Worm (Caenorhabditis elegans) whole organism, young adult: ENCODE data around the gene mrpl-30.

ENCODE experiments used
- F10E7.11 ChIP-seq: sonication (generic microtip); optimal IDR thresholded peaks from 2 replicates; lab custom pipeline; 2017; ENCODE audit warnings: mild to moderate bottlenecking, missing genetic modification characterization, moderate library complexity, missing compliant biosample characterization
- F37B4.10 ChIP-seq: fragments of 200-800 bp; sonication (Bioruptor generic); IDR thresholded peaks from 2 replicates; pipeline ENCODE4 v1.3.6; 2022; ENCODE audit warnings: missing genetic modification characterization, missing compliant biosample characterization
- F57C9.4 ChIP-seq: sonication (generic microtip); optimal IDR thresholded peaks from 2 replicates; lab custom pipeline; 2017; ENCODE audit warnings: mild to moderate bottlenecking, missing genetic modification characterization, missing compliant biosample characterization
- Y53F4B.3 ChIP-seq: fragments of 200-800 bp; sonication (Bioruptor generic); IDR thresholded peaks from 2 replicates; pipeline ENCODE4 v1.3.6; 2022; ENCODE audit warnings: missing genetic modification reagents, missing genetic modification characterization, missing compliant biosample characterization
- Y79H2A.3 ChIP-seq: fragments of 200-800 bp; sonication (Bioruptor generic); conservative IDR thresholded peaks from 2 replicates; pipeline ENCODE4 v1.3.6; 2022; ENCODE audit warnings: missing genetic modification reagents, missing genetic modification characterization, missing compliant biosample characterization
- cebp-1 ChIP-seq, 2 experiments: fragments of 200-800 bp in 1 of 2; sonication (Bioruptor generic) in 1 of 2; sonication (generic microtip) in 1 of 2; IDR thresholded peaks in 1 of 2; optimal IDR thresholded peaks in 1 of 2; 2 replicates each; pipeline versions ENCODE4 v1.3.6 to Lab custom; 2017 to 2022; ENCODE audit warnings: missing compliant biosample characterization in 2 of 2, missing genetic modification characterization in 2 of 2, mild to moderate bottlenecking in 1 of 2, missing genetic modification reagents in 1 of 2, moderate library complexity in 1 of 2
- dox-1 ChIP-seq: fragments of 200-800 bp; sonication (Bioruptor generic); IDR thresholded peaks from 2 replicates; pipeline ENCODE4 v1.3.6; 2022; ENCODE audit warnings: missing genetic modification reagents, missing genetic modification characterization, missing compliant biosample characterization
- dpl-1 ChIP-seq: fragments of 150-350 bp; optimal IDR thresholded peaks from 2 replicates; lab custom pipeline; 2014; ENCODE audit warnings: missing biosample characterization, missing genetic modification reagents, missing genetic modification characterization
- efl-1 ChIP-seq: fragments of 150-350 bp; optimal IDR thresholded peaks from 2 replicates; lab custom pipeline; 2014; ENCODE audit warnings: missing biosample characterization, missing genetic modification reagents, missing genetic modification characterization
- hrde-1 ChIP-seq: sonication (generic microtip); optimal IDR thresholded peaks from 2 replicates; lab custom pipeline; 2016; ENCODE audit warnings: missing genetic modification characterization, mild to moderate bottlenecking, missing compliant biosample characterization, moderate library complexity, missing genotype, missing genetic modification reagents, borderline replicate concordance
- nfya-2 ChIP-seq: fragments of 200-800 bp; sonication (Bioruptor generic); IDR thresholded peaks from 2 replicates; pipeline ENCODE4 v1.3.6; 2022; ENCODE audit warnings: missing genetic modification reagents, missing genetic modification characterization, missing compliant biosample characterization
- pha-4 ChIP-seq: fragments of 150-350 bp; sonication (generic microtip); optimal IDR thresholded peaks from 2 replicates; lab custom pipeline; 2014; ENCODE audit warnings: missing biosample characterization, missing genetic modification reagents, missing genetic modification characterization
- unc-62 ChIP-seq: fragments of 150-350 bp; optimal IDR thresholded peaks from 2 replicates; lab custom pipeline; 2014; ENCODE audit warnings: missing biosample characterization, missing genetic modification reagents, missing genetic modification characterization
- ztf-25 ChIP-seq: fragments of 200-800 bp; sonication (Bioruptor generic); IDR thresholded peaks from 2 replicates; pipeline ENCODE4 v1.3.6; 2022; ENCODE audit warnings: missing genetic modification reagents, missing genetic modification characterization, missing compliant biosample characterization

ce11 chrIII:2432925-2433324, 22.1 kb upstream of the mrpl-30 start:
- TF ChIP-seq F10E7.11 (no peak), F57C9.4 (tag; lab: Kevin White, UChicago) (no peak), ztf-25 (GFP tag; lab: Robert Waterston, UW) (no peak), dox-1 (GFP tag; lab: Robert Waterston, UW) (no peak), hrde-1 (tag; lab: Kevin White, UChicago) (no peak), cebp-1 (GFP tag; IDR thresholded peaks at IDR 0.05; lab: Robert Waterston, UW) (no peak), cebp-1 (tag; optimal IDR thresholded peaks at IDR 0.05; lab: Kevin White, UChicago) (no peak), pha-4 (tag; lab: Kevin White, UChicago) (no peak), unc-62 (GFP tag; lab: Kevin White, UChicago) (no peak), dpl-1 (GFP tag; lab: Kevin White, UChicago) (no peak), efl-1 (GFP tag; lab: Kevin White, UChicago) (no peak), Y79H2A.3 (GFP tag; lab: Robert Waterston, UW) (no peak), F37B4.10 (GFP tag; lab: Robert Waterston, UW) (no peak), nfya-2 (GFP tag; lab: Robert Waterston, UW) (no peak), Y53F4B.3 (GFP tag; lab: Robert Waterston, UW) (no peak)
